Worm (Caenorhabditis elegans): Measurements from ENCODE around the gene ddx-17.

Gene ddx-17

DNA sequence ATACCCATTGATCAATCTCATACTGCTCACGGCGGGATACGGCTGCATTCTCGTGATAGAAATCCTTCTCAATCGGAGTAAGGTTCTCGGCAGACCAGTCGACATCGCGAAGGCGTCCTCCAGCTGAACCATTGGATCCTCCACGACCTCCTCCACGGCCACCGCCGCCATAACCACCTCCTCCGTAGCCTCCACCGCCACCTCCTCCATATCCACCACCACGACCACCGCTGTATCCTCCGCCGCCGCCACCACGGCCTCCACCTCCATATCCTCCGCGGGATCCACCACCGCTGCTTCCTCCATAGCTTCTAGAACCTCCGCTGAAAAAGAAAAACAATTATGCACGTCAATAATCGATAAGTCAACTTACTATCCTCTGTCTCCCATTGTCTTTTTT, 425 bp downstream of the ddx-17 start (continued):
- TF ChIP-seq mes-4 (tag; optimal IDR thresholded peaks at IDR 0.05), result no peak
- TF ChIP-seq F23B12.7 (tag; optimal IDR thresholded peaks at IDR 0.05; ENCODE audit: insufficient read depth), result no peak
- TF ChIP-seq Y53F4B.3 (GFP tag; IDR thresholded peaks at IDR 0.05), result no peak
- TF ChIP-seq zfh-2 (GFP tag; conservative IDR thresholded peaks at IDR 0.05), result peak; percentile 93
- no peak for TF ChIP-seq hlh-26 (GFP tag; conservative IDR thresholded peaks at IDR 0.05)
- TF ChIP-seq C17E4.6 (GFP tag; IDR thresholded peaks at IDR 0.05), result no peak
- no peak for TF ChIP-seq ztf-18 (tag; optimal IDR thresholded peaks at IDR 0.05)
- no peak for TF ChIP-seq tlf-1 (GFP tag; optimal IDR thresholded peaks at IDR 0.05)
- TF ChIP-seq attf-5 (GFP tag; optimal IDR thresholded peaks at IDR 0.05), result no peak
- TF ChIP-seq pha-4 (tag; optimal IDR thresholded peaks at IDR 0.05), result no peak
- TF ChIP-seq ceh-100 (GFP tag; IDR thresholded peaks at IDR 0.05), result no peak
- TF ChIP-seq attf-3 (GFP tag; conservative IDR thresholded peaks at IDR 0.05), result no peak
- no peak for TF ChIP-seq F10E7.11 (tag; optimal IDR thresholded peaks at IDR 0.05)
- TF ChIP-seq nhr-90 (tag; optimal IDR thresholded peaks at IDR 0.05), result no peak
- TF ChIP-seq hmg-20 (GFP tag; IDR thresholded peaks at IDR 0.05), result no peak
- no peak for TF ChIP-seq ztf-6 (GFP tag; IDR thresholded peaks at IDR 0.05)
- no peak for TF ChIP-seq T07F8.4 (tag; optimal IDR thresholded peaks at IDR 0.05)
- no peak for TF ChIP-seq nhr-120 (GFP tag; IDR thresholded peaks at IDR 0.05)
- TF ChIP-seq let-526 (GFP tag; IDR thresholded peaks at IDR 0.05), result no peak
- TF ChIP-seq ama-1 (optimal IDR thresholded peaks at IDR 0.05), result no peak
- no peak for TF ChIP-seq ama-1 (GFP tag; optimal IDR thresholded peaks at IDR 0.05)
- TF ChIP-seq Y53G8AR.9 (GFP tag; conservative IDR thresholded peaks at IDR 0.05), result no peak
- no peak for TF ChIP-seq snpc-4 (GFP tag; optimal IDR thresholded peaks at IDR 0.05)
- TF ChIP-seq snpc-4 (tag; optimal IDR thresholded peaks at IDR 0.05), result no peak
- peak; percentile 45; the same call in 1 of the 2 replicates for TF ChIP-seq lin-26 (GFP tag; IDR thresholded peaks at IDR 0.05)
- no peak for TF ChIP-seq dpff-1 (tag; optimal IDR thresholded peaks at IDR 0.05)
- TF ChIP-seq aptf-2 (GFP tag; conservative IDR thresholded peaks at IDR 0.05), result no peak
- TF ChIP-seq ZK185.1 (tag; optimal IDR thresholded peaks at IDR 0.05; ENCODE audit: poor library complexity, severe bottlenecking), result no peak
- TF ChIP-seq unc-130 (GFP tag; optimal IDR thresholded peaks at IDR 0.05), result no peak
- TF ChIP-seq nfya-2 (GFP tag; IDR thresholded peaks at IDR 0.05), result no peak
- peak; percentile 19; the same call in 1 of the 2 replicates for TF ChIP-seq madf-6 (GFP tag; IDR thresholded peaks at IDR 0.05)
- TF ChIP-seq Y56A3A.18 (GFP tag; IDR thresholded peaks at IDR 0.05), result no peak
- TF ChIP-seq athp-1 (tag; optimal IDR thresholded peaks at IDR 0.05), result no peak
- no peak for TF ChIP-seq F52B5.7 (tag; optimal IDR thresholded peaks at IDR 0.05)
- TF ChIP-seq ztf-25 (GFP tag; IDR thresholded peaks at IDR 0.05), result peak; percentile 16; the same call in 1 of the 2 replicates
- TF ChIP-seq cebp-2 (GFP tag; IDR thresholded peaks at IDR 0.05), result 0 out of 2 replicates have a peak, but pooled peaks have one; percentile 13
- 0 out of 2 replicates have a peak, but pooled peaks have one; percentile 17 for TF ChIP-seq F39B2.1 (GFP tag; IDR thresholded peaks at IDR 0.05)
- TF ChIP-seq tbp1 (GFP tag; optimal IDR thresholded peaks at IDR 0.05), result no peak
- no peak for TF ChIP-seq dox-1 (GFP tag; IDR thresholded peaks at IDR 0.05)
- TF ChIP-seq F37B4.10 (GFP tag; IDR thresholded peaks at IDR 0.05), result no peak
- no peak for TF ChIP-seq xnd-1 (tag; optimal IDR thresholded peaks at IDR 0.05)
- 0 out of 2 replicates have a peak, but pooled peaks have one; percentile 20 for TF ChIP-seq hmg-1.2 (GFP tag; IDR thresholded peaks at IDR 0.05)

DNA sequence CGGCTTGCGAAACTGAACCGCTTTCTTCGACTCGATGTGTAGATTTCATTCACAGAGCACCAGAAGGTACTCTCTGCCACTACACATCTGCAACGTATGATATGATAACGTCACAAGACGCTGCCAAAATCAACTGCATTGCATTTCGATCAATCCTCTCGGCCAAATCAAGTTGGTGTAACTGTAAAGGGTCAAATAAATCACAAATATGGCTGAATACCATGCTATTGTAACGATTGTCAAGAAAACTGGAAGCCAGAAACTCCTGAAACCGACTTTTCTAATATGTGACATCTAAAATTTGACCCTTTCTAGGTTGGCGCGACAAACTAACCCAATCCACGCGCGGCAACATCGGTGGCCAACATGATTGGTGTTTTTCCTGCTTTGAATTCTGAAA, 1.8 kb downstream of the ddx-17 start:
- TF ChIP-seq madf-3 (GFP tag; IDR thresholded peaks at IDR 0.05) (no peak), xnd-1 (tag; optimal IDR thresholded peaks at IDR 0.05) (no peak), ceh-79 (tag; optimal IDR thresholded peaks at IDR 0.05) (no peak), atf-7 (tag; optimal IDR thresholded peaks at IDR 0.05) (no peak), dpff-1 (tag; optimal IDR thresholded peaks at IDR 0.05) (no peak), sdz-38 (tag; optimal IDR thresholded peaks at IDR 0.05) (no peak), akir-1 (GFP tag; optimal IDR thresholded peaks at IDR 0.05) (no peak), dox-1 (GFP tag; IDR thresholded peaks at IDR 0.05) (no peak), mxl-1 (tag; optimal IDR thresholded peaks at IDR 0.05) (no peak), ceh-40 (GFP tag; IDR thresholded peaks at IDR 0.05) (no peak), lin-54 (GFP tag; optimal IDR thresholded peaks at IDR 0.05) (no peak), zim-3 (tag; optimal IDR thresholded peaks at IDR 0.05) (no peak), ztf-6 (GFP tag; IDR thresholded peaks at IDR 0.05) (no peak), D2030.7 (GFP tag; IDR thresholded peaks at IDR 0.05) (no peak), lin-40 (tag; optimal IDR thresholded peaks at IDR 0.05) (no peak)

All from whole organism, young adult.